Fruit fly (Drosophila melanogaster) whole organism, wandering third instar larva: Measurements from ENCODE around the gene CG34051.

Experiments used
- CrebA ChIP-seq: fragments of 200-800 bp; sonication (Bioruptor generic); optimal IDR thresholded peaks from 2 replicates; lab custom pipeline; 2016; ENCODE audit warnings: missing biosample characterization, mild to moderate bottlenecking, missing genetic modification characterization, borderline replicate concordance
- N ChIP-seq: fragments of >200 bp; optimal IDR thresholded peaks from 2 replicates; lab custom pipeline; 2018; ENCODE audit warnings: missing biosample characterization, missing external identifiers, missing genetic modification characterization
- OdsH ChIP-seq: fragments of 200-800 bp; sonication (Bioruptor generic); optimal IDR thresholded peaks from 2 replicates; lab custom pipeline; 2016; ENCODE audit warnings: missing biosample characterization, mild to moderate bottlenecking, missing genetic modification characterization
- br ChIP-seq: fragments of 200-800 bp; sonication (Bioruptor generic); optimal IDR thresholded peaks from 2 replicates; lab custom pipeline; 2016; ENCODE audit warnings: missing biosample characterization, missing genetic modification characterization
- fru ChIP-seq: fragments of 200-800 bp; sonication (Bioruptor generic); optimal IDR thresholded peaks from 3 replicates; lab custom pipeline; 2016; ENCODE audit warnings: missing biosample characterization, mild to moderate bottlenecking, missing genetic modification characterization
- h ChIP-seq: fragments of 200-800 bp; sonication (Bioruptor generic); optimal IDR thresholded peaks from 3 replicates; lab custom pipeline; 2016; ENCODE audit warnings: missing biosample characterization, mild to moderate bottlenecking, missing genetic modification characterization
- lola ChIP-seq: fragments of >200 bp; optimal IDR thresholded peaks from 2 replicates; lab custom pipeline; 2017; ENCODE audit warnings: missing biosample characterization, missing genetic modification characterization
- pan ChIP-seq: fragments of >200 bp; optimal IDR thresholded peaks from 2 replicates; lab custom pipeline; 2017
- psq ChIP-seq: fragments of 200-800 bp; sonication (Bioruptor generic); optimal IDR thresholded peaks from 3 replicates; lab custom pipeline; 2017; ENCODE audit warnings: missing biosample characterization, mild to moderate bottlenecking, missing genetic modification characterization, moderate library complexity

dm6 chr2L:19998139-19998538 lies 37.3 kb upstream of the CG34051 start:
- TF ChIP-seq h (GFP tag; lab: Kevin White, UChicago) (no peak), OdsH (GFP tag; lab: Kevin White, UChicago) (no peak), psq (GFP tag; lab: Kevin White, UChicago) (no peak), N (GFP tag; lab: Kevin White, UChicago) (no peak), br (GFP tag; lab: Kevin White, UChicago) (no peak), pan (lab: Kevin White, UChicago) (no peak), CrebA (GFP tag; lab: Kevin White, UChicago) (no peak), fru (GFP tag; lab: Kevin White, UChicago) (no peak), lola (no peak)
